Worm (Caenorhabditis elegans): Measurements from ENCODE around the gene K02D3.2.

K02D3.2 gene

DNA sequence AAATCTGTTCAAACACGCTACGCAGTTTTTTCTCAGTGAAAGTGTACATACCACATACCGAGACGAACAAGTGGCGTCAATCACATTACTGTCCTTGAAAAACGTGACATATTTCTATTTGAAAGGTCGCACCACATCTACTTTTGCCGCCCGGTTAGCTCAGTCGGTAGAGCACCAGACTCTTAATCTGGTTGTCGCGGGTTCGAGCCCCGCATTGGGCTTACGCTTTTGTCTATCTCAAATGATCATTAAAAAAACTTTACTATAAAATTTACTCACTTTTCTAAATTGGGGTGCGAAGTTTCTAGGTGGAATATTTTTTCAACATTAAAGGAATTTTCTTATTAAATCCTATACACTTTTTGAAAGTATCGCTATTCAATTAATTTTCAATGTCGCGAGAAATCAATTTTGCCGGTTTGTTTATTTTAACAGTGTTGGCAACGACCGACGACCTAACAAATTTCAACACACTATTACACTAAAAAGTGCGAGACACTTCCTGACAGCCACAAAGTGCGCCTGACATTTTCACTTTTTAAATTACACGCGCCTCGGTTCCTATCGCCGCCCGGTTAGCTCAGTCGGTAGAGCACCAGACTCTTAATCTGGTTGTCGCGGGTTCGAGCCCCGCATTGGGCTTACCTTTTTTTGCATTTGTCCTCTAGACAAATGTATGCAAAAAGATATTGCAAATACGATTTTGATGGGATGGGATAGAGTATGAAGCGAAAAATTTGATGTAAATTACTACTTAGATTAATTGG, 18.6 kb upstream of the K02D3.2 start (continued):
- TF ChIP-seq sem-4 (tag; optimal IDR thresholded peaks at IDR 0.05) (no peak), nhr-21 (tag; optimal IDR thresholded peaks at IDR 0.05) (no peak)

ce11 chrX:13729724-13730123, 17.9 kb upstream of the K02D3.2 start:
- TF ChIP-seq elt-3 (tag; optimal IDR thresholded peaks at IDR 0.05) (no peak), egl-27 (tag; optimal IDR thresholded peaks at IDR 0.05) (no peak), nhr-23 (tag; optimal IDR thresholded peaks at IDR 0.05) (no peak), skn-1 (tag; optimal IDR thresholded peaks at IDR 0.05) (no peak), nhr-11 (tag; optimal IDR thresholded peaks at IDR 0.05) (no peak), blmp-1 (tag; optimal IDR thresholded peaks at IDR 0.05; ENCODE audit: insufficient read depth) (no peak), sem-4 (tag; optimal IDR thresholded peaks at IDR 0.05) (no peak), zag-1 (tag; optimal IDR thresholded peaks at IDR 0.05) (no peak), snpc-4 (tag; optimal IDR thresholded peaks at IDR 0.05) (no peak), ztf-4 (tag; optimal IDR thresholded peaks at IDR 0.05) (no peak)

- TF ChIP-seq ztf-11 (tag; optimal IDR thresholded peaks at IDR 0.05) = no peak
- TF ChIP-seq R02D3.7 (tag; optimal IDR thresholded peaks at IDR 0.05) = no peak
- no peak for TF ChIP-seq peb-1 (tag; optimal IDR thresholded peaks at IDR 0.05)
- TF ChIP-seq mdl-1 (tag; optimal IDR thresholded peaks at IDR 0.05) = no peak
- TF ChIP-seq nhr-129 (tag; optimal IDR thresholded peaks at IDR 0.05) = no peak
- TF ChIP-seq nhr-21 (tag; optimal IDR thresholded peaks at IDR 0.05) = no peak
- no peak for TF ChIP-seq dmd-4 (tag; optimal IDR thresholded peaks at IDR 0.05)
- TF ChIP-seq zag-1 (tag; optimal IDR thresholded peaks at IDR 0.05) = no peak
- TF ChIP-seq Y55F3AM.14 (GFP tag; optimal IDR thresholded peaks at IDR 0.05) = no peak
- TF ChIP-seq sma-3 (GFP tag; optimal IDR thresholded peaks at IDR 0.05) = no peak
- TF ChIP-seq nhr-23 (tag; optimal IDR thresholded peaks at IDR 0.05) = no peak
- no peak for TF ChIP-seq skn-1 (tag; optimal IDR thresholded peaks at IDR 0.05)
- no peak for TF ChIP-seq lsy-2 (tag; optimal IDR thresholded peaks at IDR 0.05)
- TF ChIP-seq fos-1 (tag; optimal IDR thresholded peaks at IDR 0.05) = no peak
- no peak for TF ChIP-seq sem-4 (tag; optimal IDR thresholded peaks at IDR 0.05)
- no peak for TF ChIP-seq ztf-4 (tag; optimal IDR thresholded peaks at IDR 0.05)
- no peak for TF ChIP-seq lin-39 (tag; optimal IDR thresholded peaks at IDR 0.05)
- TF ChIP-seq ceh-82 (tag; optimal IDR thresholded peaks at IDR 0.05) = no peak
- no peak for TF ChIP-seq aly-2 (tag; optimal IDR thresholded peaks at IDR 0.05)
- TF ChIP-seq sma-9 (GFP tag; optimal IDR thresholded peaks at IDR 0.05) = no peak
- TF ChIP-seq sma-9 (tag; optimal IDR thresholded peaks at IDR 0.05) = no peak
Measured at ce11 chrX:13728991-13729390, 17.2 kb upstream of the K02D3.2 start.

ce11 chrX:13726874-13727343, 15.1 kb upstream of the K02D3.2 start, which contains the start of gene pix-1:
Gene pix-1, plus strand, starts transcription at chrX:13727293.
- TF ChIP-seq alr-1 (tag; optimal IDR thresholded peaks at IDR 0.05) = no peak
- TF ChIP-seq egl-27 (tag; optimal IDR thresholded peaks at IDR 0.05) = peak; percentile 50
- no peak for TF ChIP-seq ceh-16 (tag; optimal IDR thresholded peaks at IDR 0.05)
- no peak for TF ChIP-seq elt-1 (tag; optimal IDR thresholded peaks at IDR 0.05)
- TF ChIP-seq fos-1 (tag; optimal IDR thresholded peaks at IDR 0.05) = peak; percentile 64
- TF ChIP-seq sem-4 (tag; optimal IDR thresholded peaks at IDR 0.05) = peak; percentile 67
- TF ChIP-seq nhr-25 (tag; optimal IDR thresholded peaks at IDR 0.05) = peak; percentile 53
- peak; percentile 2 for TF ChIP-seq nhr-6 (tag; optimal IDR thresholded peaks at IDR 0.05)
- TF ChIP-seq blmp-1 (tag; optimal IDR thresholded peaks at IDR 0.05; ENCODE audit: insufficient read depth) = no peak
- no peak for TF ChIP-seq elt-3 (tag; optimal IDR thresholded peaks at IDR 0.05)
- peak; percentile 68 for TF ChIP-seq C34F6.9 (tag; optimal IDR thresholded peaks at IDR 0.05)
- TF ChIP-seq ztf-1 (GFP tag; conservative IDR thresholded peaks at IDR 0.05) = no peak
- peak; percentile 77 for TF ChIP-seq F13H6.1 (tag; optimal IDR thresholded peaks at IDR 0.05)
- TF ChIP-seq crh-2 (tag; optimal IDR thresholded peaks at IDR 0.05) = peak; percentile 70
- peak; percentile 17 for TF ChIP-seq nhr-21 (tag; optimal IDR thresholded peaks at IDR 0.05)
- peak; percentile 64 for TF ChIP-seq snpc-4 (tag; optimal IDR thresholded peaks at IDR 0.05)
- peak; percentile 50 for TF ChIP-seq mab-5 (tag; optimal IDR thresholded peaks at IDR 0.05)
- TF ChIP-seq ztf-4 (tag; optimal IDR thresholded peaks at IDR 0.05) = peak; percentile 13
- peak; percentile 45 for TF ChIP-seq gmeb-1 (tag; optimal IDR thresholded peaks at IDR 0.05)
- peak; percentile 66 for TF ChIP-seq nhr-129 (tag; optimal IDR thresholded peaks at IDR 0.05)
- TF ChIP-seq lin-13 (GFP tag; optimal IDR thresholded peaks at IDR 0.05) = peak; percentile 62
- TF ChIP-seq sma-3 (GFP tag; optimal IDR thresholded peaks at IDR 0.05) = peak; percentile 55
- TF ChIP-seq nhr-237 (tag; optimal IDR thresholded peaks at IDR 0.05) = no peak
- peak in 1 of 2 experiments; percentile 69 for TF ChIP-seq lsy-2 (tag; optimal IDR thresholded peaks at IDR 0.05)
- TF ChIP-seq ceh-82 (tag; optimal IDR thresholded peaks at IDR 0.05) = no peak
- TF ChIP-seq ama-1 (optimal IDR thresholded peaks at IDR 0.05) = no peak
- TF ChIP-seq peb-1 (tag; optimal IDR thresholded peaks at IDR 0.05) = no peak
- TF ChIP-seq sma-9 (GFP tag; optimal IDR thresholded peaks at IDR 0.05) = peak; percentile 85
- TF ChIP-seq sma-9 (tag; optimal IDR thresholded peaks at IDR 0.05) = no peak
- no peak for TF ChIP-seq unc-62 (GFP tag; optimal IDR thresholded peaks at IDR 0.05)
- TF ChIP-seq lin-11 (tag; optimal IDR thresholded peaks at IDR 0.05) = peak; percentile 11
- no peak for TF ChIP-seq mdl-1 (tag; optimal IDR thresholded peaks at IDR 0.05)
- TF ChIP-seq unc-55 (GFP tag; optimal IDR thresholded peaks at IDR 0.05) = peak; percentile 69
- TF ChIP-seq dmd-4 (tag; optimal IDR thresholded peaks at IDR 0.05) = no peak

Data from whole organism, L2 larva.